Worm (Caenorhabditis elegans) whole organism, L4/young adult: ENCODE data around the gene F40E10.5.

Experiments used
- W03F9.2 ChIP-seq: fragments of 150-350 bp; optimal IDR thresholded peaks from 2 replicates; lab custom pipeline; 2014; ENCODE audit warnings: missing biosample characterization, missing genetic modification characterization
- dao-5 ChIP-seq: sonication (generic microtip); optimal IDR thresholded peaks from 2 replicates; lab custom pipeline; 2016; ENCODE audit warnings: missing genotype, missing genetic modification characterization, moderate library complexity, missing compliant biosample characterization
- him-1 ChIP-seq: sonication (generic microtip); optimal IDR thresholded peaks from 2 replicates; lab custom pipeline; 2016; ENCODE audit warnings: missing genotype, missing genetic modification reagents, missing genetic modification characterization, missing compliant biosample characterization

- TF ChIP-seq W03F9.2 (tag; lab: Kevin White, UChicago): no peak
- no peak for TF ChIP-seq dao-5 (tag; lab: Kevin White, UChicago)
- no peak for TF ChIP-seq him-1
Measured at ce11 chrX:14736955-14737621, 35.5 kb downstream of the F40E10.5 start.
